Fruit fly (Drosophila melanogaster) whole organism, embryonic: ENCODE data around the gene Sfp87B.

Experiments
- Aef1 ChIP-seq: fragments of 200-800 bp; sonication (Bioruptor generic); IDR thresholded peaks from 3 replicates; pipeline ENCODE4 v1.3.6; 2022; ENCODE audit warnings: missing biosample characterization, missing genetic modification characterization
- Awh ChIP-seq: fragments of 200-800 bp; sonication (Bioruptor generic); IDR thresholded peaks from 2 replicates; pipeline ENCODE4, ENCODE4 v1.3.6; 2022; ENCODE audit warnings: missing biosample characterization, missing genetic modification characterization
- CG11504 ChIP-seq: fragments of 200-800 bp; sonication (Bioruptor generic); optimal IDR thresholded peaks from 3 replicates; lab custom pipeline; 2019; ENCODE audit warnings: missing biosample characterization, mild to moderate bottlenecking, missing genetic modification characterization, moderate library complexity
- CG12299 ChIP-seq: fragments of 200-800 bp; sonication (Bioruptor generic); optimal IDR thresholded peaks from 2 replicates; lab custom pipeline; 2018; ENCODE audit warnings: missing biosample characterization, mild to moderate bottlenecking, missing genetic modification characterization
- CG12391 ChIP-seq: fragments of 200-800 bp; sonication (Bioruptor generic); optimal IDR thresholded peaks from 3 replicates; lab custom pipeline; 2018; ENCODE audit warnings: missing biosample characterization, mild to moderate bottlenecking, missing genetic modification characterization, moderate library complexity
- CG12769 ChIP-seq: fragments of 200-800 bp; sonication (Bioruptor generic); optimal IDR thresholded peaks from 2 replicates; lab custom pipeline; 2019; ENCODE audit warnings: missing biosample characterization, mild to moderate bottlenecking, missing genetic modification characterization, moderate library complexity
- CG12942 ChIP-seq: fragments of 200-800 bp; sonication (Bioruptor generic); optimal IDR thresholded peaks from 3 replicates; lab custom pipeline; 2016; ENCODE audit warnings: missing biosample characterization, missing genetic modification characterization
- CG16815 ChIP-seq: fragments of 200-800 bp; sonication (Bioruptor generic); optimal IDR thresholded peaks from 3 replicates; lab custom pipeline; 2017; ENCODE audit warnings: missing biosample characterization, mild to moderate bottlenecking, missing genetic modification characterization
- CG17359 ChIP-seq: fragments of 200-800 bp; sonication (Bioruptor generic); optimal IDR thresholded peaks from 3 replicates; lab custom pipeline; 2018; ENCODE audit warnings: missing biosample characterization, mild to moderate bottlenecking, missing genetic modification characterization, moderate library complexity
- CG1832 ChIP-seq: fragments of 200-800 bp; sonication (Bioruptor generic); optimal IDR thresholded peaks from 2 replicates; lab custom pipeline; 2017; ENCODE audit warnings: missing biosample characterization, mild to moderate bottlenecking, missing genetic modification characterization, inconsistent platforms
- CG2889 ChIP-seq: fragments of 200-800 bp; sonication (Bioruptor generic); IDR thresholded peaks from 3 replicates; pipeline ENCODE4 v1.3.6; 2022; ENCODE audit warnings: missing biosample characterization, missing genetic modification characterization
- CG31388 ChIP-seq: fragments of 200-800 bp; sonication (Bioruptor generic); optimal IDR thresholded peaks from 2 replicates; lab custom pipeline; 2016; ENCODE audit warnings: missing biosample characterization, missing genetic modification characterization
- Camta ChIP-seq: fragments of 200-800 bp; sonication (Bioruptor generic); optimal IDR thresholded peaks from 2 replicates; lab custom pipeline; 2016; ENCODE audit warnings: missing biosample characterization, missing genetic modification characterization
- Dip3 ChIP-seq: fragments of 200-800 bp; sonication (Bioruptor generic); optimal IDR thresholded peaks from 3 replicates; lab custom pipeline; 2016; ENCODE audit warnings: missing biosample characterization, missing genetic modification characterization
- Poxn ChIP-seq: fragments of 200-800 bp; sonication (Bioruptor generic); IDR thresholded peaks from 2 replicates; pipeline ENCODE4 v1.3.6; 2022; ENCODE audit warnings: missing biosample characterization, missing genetic modification characterization
- Side ChIP-seq: fragments of 200-800 bp; sonication (Bioruptor generic); optimal IDR thresholded peaks from 2 replicates; lab custom pipeline; 2016; ENCODE audit warnings: missing biosample characterization, missing genetic modification characterization
- Xrp1 ChIP-seq: fragments of 200-800 bp; sonication (Bioruptor generic); IDR thresholded peaks from 2 replicates; pipeline ENCODE4 v1.3.6; 2022; ENCODE audit warnings: missing biosample characterization, missing genetic modification characterization
- abd-A ChIP-seq: fragments of 200-800 bp; sonication (Bioruptor generic); optimal IDR thresholded peaks from 3 replicates; lab custom pipeline; 2019; ENCODE audit warnings: missing biosample characterization, mild to moderate bottlenecking, missing genetic modification characterization, moderate library complexity
- bab2 ChIP-seq: fragments of 200-800 bp; sonication (Bioruptor generic); optimal IDR thresholded peaks from 2 replicates; lab custom pipeline; 2016; ENCODE audit warnings: missing biosample characterization, missing genetic modification characterization
- bowl ChIP-seq: fragments of 200-800 bp; sonication (Bioruptor generic); IDR thresholded peaks from 2 replicates; pipeline ENCODE4 v1.3.6; 2022; ENCODE audit warnings: missing biosample characterization, missing genetic modification characterization
- bsh ChIP-seq, 2 experiments: fragments of 200-800 bp; sonication (Bioruptor generic); optimal IDR thresholded peaks; 2 replicates each; lab custom pipeline; 2017 to 2018; ENCODE audit warnings: mild to moderate bottlenecking in 2 of 2, missing biosample characterization in 2 of 2, missing genetic modification characterization in 2 of 2, moderate library complexity in 1 of 2
- chm ChIP-seq: fragments of 200-800 bp; sonication (Bioruptor generic); IDR thresholded peaks from 2 replicates; pipeline ENCODE4 v1.3.6; 2022; ENCODE audit warnings: missing biosample characterization, missing genetic modification characterization
- dimm ChIP-seq: fragments of 200-800 bp; sonication (Bioruptor generic); IDR thresholded peaks from 2 replicates; pipeline ENCODE4 v1.3.6; 2022; ENCODE audit warnings: missing biosample characterization, missing genetic modification characterization
- gsb ChIP-seq: fragments of 200-800 bp; sonication (Bioruptor generic); IDR thresholded peaks from 2 replicates; pipeline ENCODE4 v1.3.6; 2022; ENCODE audit warnings: missing biosample characterization, missing genetic modification characterization
- hth ChIP-seq: fragments of >200 bp; optimal IDR thresholded peaks from 2 replicates; lab custom pipeline; 2017; ENCODE audit warnings: inconsistent platforms
- maf-S ChIP-seq: fragments of 200-800 bp; sonication (Bioruptor generic); optimal IDR thresholded peaks from 2 replicates; lab custom pipeline; 2016; ENCODE audit warnings: missing biosample characterization, missing genetic modification characterization
- nerfin-1 ChIP-seq: fragments of 200-800 bp; sonication (Bioruptor generic); optimal IDR thresholded peaks from 3 replicates; lab custom pipeline; 2019; ENCODE audit warnings: missing biosample characterization, mild to moderate bottlenecking, missing genetic modification characterization, moderate library complexity
- sd ChIP-seq: fragments of 200-800 bp; sonication (Bioruptor generic); optimal IDR thresholded peaks from 3 replicates; lab custom pipeline; 2018; ENCODE audit warnings: missing biosample characterization, mild to moderate bottlenecking, missing genetic modification characterization, moderate library complexity
- shn ChIP-seq: fragments of 200-800 bp; sonication (Bioruptor generic); optimal IDR thresholded peaks from 3 replicates; lab custom pipeline; 2016; ENCODE audit warnings: missing biosample characterization, missing genetic modification characterization
- sr ChIP-seq: fragments of 200-800 bp; sonication (Bioruptor generic); IDR thresholded peaks from 3 replicates; pipeline ENCODE4 v1.3.6; 2022; ENCODE audit warnings: missing biosample characterization, missing genetic modification characterization

Sfp87B gene

DNA sequence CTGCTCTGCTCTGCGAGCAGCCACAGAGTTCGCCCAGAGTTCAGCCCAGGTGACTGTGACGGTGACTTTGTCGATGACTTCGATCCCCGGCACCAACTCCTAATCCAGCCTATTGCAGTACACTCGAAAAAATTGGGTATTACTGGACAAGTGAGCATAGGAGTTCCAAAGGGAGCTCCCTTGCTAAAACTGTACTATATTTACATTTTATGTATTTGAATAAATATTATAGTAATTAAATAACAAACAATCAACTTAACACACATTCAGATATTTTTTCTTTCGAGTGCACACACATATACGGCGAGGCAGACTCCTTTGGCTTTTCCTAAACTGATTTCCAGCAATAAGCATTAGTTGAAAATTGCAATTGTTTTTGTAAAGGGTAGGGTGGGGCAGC is 42.5 kb downstream of the Sfp87B start:
- peak in 1 of 2 experiments; percentile 25 for TF ChIP-seq bsh (GFP tag; optimal IDR thresholded peaks at IDR 0.05; lab: Kevin White, UChicago)
- no peak for TF ChIP-seq Side

DNA sequence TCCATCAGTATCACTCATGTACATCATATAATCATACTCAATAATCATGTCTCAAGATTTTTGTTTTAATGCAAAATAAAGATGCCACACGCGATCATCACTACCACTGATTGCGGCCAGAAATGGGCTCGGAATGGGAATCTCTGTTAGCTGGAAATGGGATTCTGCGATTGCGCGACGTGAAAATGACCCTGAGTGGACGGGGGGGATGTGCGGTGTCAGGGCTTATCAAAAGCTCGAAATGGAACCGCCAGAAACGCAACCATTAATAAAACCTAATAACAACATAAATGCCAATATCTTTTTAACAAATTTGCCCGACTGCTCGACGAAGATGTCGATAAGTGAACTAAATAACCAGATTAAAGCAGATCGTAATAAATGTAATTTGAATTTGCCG is 43.5 kb downstream of the Sfp87B start:
- TF ChIP-seq Aef1 (GFP tag; lab: Robert Waterston, UW) (no peak), bowl (GFP tag; lab: Robert Waterston, UW) (no peak), Poxn (GFP tag; lab: Robert Waterston, UW) (no peak), nerfin-1 (tag; lab: Kevin White, UChicago) (no peak), Awh (no peak), Xrp1 (GFP tag; lab: Robert Waterston, UW) (no peak), CG2889 (GFP tag; lab: Robert Waterston, UW) (no peak), Camta (GFP tag; lab: Kevin White, UChicago) (no peak), dimm (no peak), CG1832 (GFP tag; lab: Kevin White, UChicago) (no peak), CG12769 (tag; lab: Kevin White, UChicago) (no peak), Dip3 (GFP tag; lab: Kevin White, UChicago) (no peak), CG12299 (tag; lab: Kevin White, UChicago) (no peak)

DNA sequence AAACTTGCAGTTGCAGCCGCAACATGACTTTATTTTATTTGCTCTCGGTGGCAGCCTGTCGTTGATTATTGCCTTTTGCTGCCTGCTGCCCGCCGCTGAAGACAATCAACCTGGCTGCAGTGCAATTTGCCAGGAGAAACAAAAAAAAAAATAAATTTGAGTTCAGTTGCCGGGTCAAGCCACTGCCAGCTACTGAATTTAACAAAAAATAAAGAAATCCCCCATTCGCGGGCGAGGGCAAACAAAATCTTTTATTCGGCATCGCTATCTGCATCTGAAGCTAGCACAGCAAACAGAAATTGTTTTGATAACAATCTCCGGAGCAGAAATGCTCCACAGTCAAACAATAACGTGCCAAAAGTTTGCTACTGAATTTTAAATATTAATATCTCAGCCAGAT is 44.4 kb downstream of the Sfp87B start:
- TF ChIP-seq maf-S (GFP tag; lab: Kevin White, UChicago) (no peak), CG31388 (GFP tag; lab: Kevin White, UChicago) (no peak), gsb (GFP tag; lab: Robert Waterston, UW) (no peak), CG12942 (GFP tag; lab: Kevin White, UChicago) (no peak), CG17359 (tag; lab: Kevin White, UChicago) (no peak), abd-A (tag; lab: Kevin White, UChicago) (no peak), sr (GFP tag; lab: Robert Waterston, UW) (no peak), bab2 (GFP tag; lab: Kevin White, UChicago) (no peak), shn (no peak), CG12391 (no peak), CG16815 (GFP tag; lab: Kevin White, UChicago) (no peak), hth (no peak), sd (no peak), chm (GFP tag; lab: Robert Waterston, UW) (no peak), CG11504 (tag; lab: Kevin White, UChicago) (no peak)
